Worm (Caenorhabditis elegans) whole organism, L2 larva: ENCODE data around the gene catp-5.

ENCODE experiments used
- lin-39 ChIP-seq: fragments of 150-350 bp; optimal IDR thresholded peaks from 2 replicates; lab custom pipeline; 2014; ENCODE audit warnings: missing biosample characterization, missing genetic modification reagents, missing genetic modification characterization
- nhr-11 ChIP-seq: fragments of 150-350 bp; optimal IDR thresholded peaks from 2 replicates; lab custom pipeline; 2014; ENCODE audit warnings: missing biosample characterization, missing genetic modification characterization
- snpc-4 ChIP-seq: fragments of 150-350 bp; optimal IDR thresholded peaks from 2 replicates; lab custom pipeline; 2014; ENCODE audit warnings: missing biosample characterization, missing genetic modification characterization
- zag-1 ChIP-seq: fragments of 150-350 bp; optimal IDR thresholded peaks from 2 replicates; lab custom pipeline; 2014; ENCODE audit warnings: missing biosample characterization, missing genetic modification characterization

- TF ChIP-seq zag-1 (tag; lab: Kevin White, UChicago) = no peak
- TF ChIP-seq snpc-4 (tag; lab: Kevin White, UChicago) = no peak
- TF ChIP-seq nhr-11 (tag; lab: Kevin White, UChicago) = no peak
- no peak for TF ChIP-seq lin-39 (tag; lab: Kevin White, UChicago)
Observed at ce11 chrX:8052055-8052454, 46.6 kb downstream of the catp-5 start.
